Fruit fly (Drosophila melanogaster) whole organism, prepupa: Measurements from ENCODE around the gene CG11350.

Experiments
- Blimp-1 ChIP-seq: fragments of 200-800 bp; sonication (Bioruptor generic); optimal IDR thresholded peaks from 3 replicates; lab custom pipeline; 2017; ENCODE audit warnings: missing biosample characterization, missing genetic modification characterization, mild to moderate bottlenecking, moderate library complexity, missing genetic modification reagents
- CG6808 ChIP-seq: fragments of 200-800 bp; sonication (Bioruptor generic); optimal IDR thresholded peaks from 3 replicates; lab custom pipeline; 2017; ENCODE audit warnings: missing biosample characterization, missing genetic modification characterization, mild to moderate bottlenecking, moderate library complexity, missing genetic modification reagents
- CG8632 ChIP-seq: fragments of 200-800 bp; sonication (Bioruptor generic); optimal IDR thresholded peaks from 3 replicates; lab custom pipeline; 2016; ENCODE audit warnings: missing biosample characterization, missing genetic modification characterization
- Eip78C ChIP-seq: fragments of 200-800 bp; sonication (Bioruptor generic); peaks from one replicate; lab custom pipeline; 2016; ENCODE audit warnings: missing biosample characterization, missing genetic modification characterization
- Ets96B ChIP-seq: fragments of 200-800 bp; optimal IDR thresholded peaks from 2 replicates; lab custom pipeline; 2019; ENCODE audit warnings: missing biosample characterization, mild to moderate bottlenecking, missing genetic modification characterization, moderate library complexity
- dsx ChIP-seq: fragments of 200-800 bp; optimal IDR thresholded peaks from 3 replicates; lab custom pipeline; 2019; ENCODE audit warnings: missing biosample characterization, mild to moderate bottlenecking, missing genetic modification characterization, moderate library complexity; ENCODE audit not compliant: poor library complexity, severe bottlenecking
- net ChIP-seq: fragments of 200-800 bp; sonication (Bioruptor generic); optimal IDR thresholded peaks from 3 replicates; lab custom pipeline; 2016; ENCODE audit warnings: missing biosample characterization, missing genetic modification characterization

DNA sequence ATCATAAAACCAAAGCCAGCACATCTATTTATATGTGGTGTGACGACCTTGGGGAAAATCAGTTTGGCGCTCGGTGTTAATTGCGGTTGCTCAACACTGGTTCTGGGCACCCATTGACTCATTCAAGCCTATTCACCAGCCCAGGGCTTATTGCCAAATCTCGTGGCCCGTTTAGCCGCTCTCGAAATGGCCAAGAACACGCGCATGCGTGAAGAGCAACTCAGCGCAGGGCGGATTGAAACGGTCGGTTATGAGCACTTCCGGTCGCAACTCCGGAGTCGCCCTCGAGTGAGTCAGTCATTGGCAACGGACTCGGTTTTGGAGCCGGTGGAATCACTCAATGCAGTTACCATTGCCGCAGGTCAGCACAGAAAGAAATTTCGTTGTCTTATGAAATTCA is 6.9 kb downstream of the CG11350 start:
- no peak for TF ChIP-seq Blimp-1
- no peak for TF ChIP-seq net (GFP tag; lab: Kevin White, UChicago)
- no peak for TF ChIP-seq dsx (GFP tag; lab: Kevin White, UChicago)
- no peak for TF ChIP-seq Ets96B
- TF ChIP-seq CG6808 (GFP tag; lab: Kevin White, UChicago), result no peak
- TF ChIP-seq CG8632 (GFP tag; lab: Kevin White, UChicago), result no peak
- no peak for TF ChIP-seq Eip78C (GFP tag; lab: Kevin White, UChicago)
